Fruit fly (Drosophila melanogaster) whole organism, embryonic: Measurements from ENCODE around the gene CG41128.

ENCODE experiments used
- ATbp ChIP-seq: fragments of 200-800 bp; sonication (Bioruptor generic); optimal IDR thresholded peaks from 2 replicates; lab custom pipeline; 2017; ENCODE audit warnings: missing biosample characterization, mild to moderate bottlenecking, missing genetic modification characterization, missing genetic modification reagents
- Ada2b ChIP-seq: fragments of 200-800 bp; sonication (Bioruptor generic); IDR thresholded peaks from 2 replicates; pipeline ENCODE4 v1.3.6; 2022; ENCODE audit warnings: missing biosample characterization, missing genetic modification characterization
- Adf1 ChIP-seq: fragments of 200-800 bp; sonication (Bioruptor generic); IDR thresholded peaks from 2 replicates; pipeline ENCODE4 v1.3.6; 2022; ENCODE audit warnings: missing biosample characterization, missing genetic modification characterization
- CG10147 ChIP-seq: fragments of 200-800 bp; sonication (Bioruptor generic); optimal IDR thresholded peaks from 2 replicates; lab custom pipeline; 2019; ENCODE audit warnings: missing biosample characterization, mild to moderate bottlenecking, missing genetic modification characterization, moderate library complexity
- CG10267 ChIP-seq: fragments of 200-800 bp; sonication (Bioruptor generic); optimal IDR thresholded peaks from 2 replicates; lab custom pipeline; 2018; ENCODE audit warnings: missing biosample characterization, mild to moderate bottlenecking, missing genetic modification characterization, moderate library complexity
- CG10654 ChIP-seq: fragments of 200-800 bp; sonication (Bioruptor generic); optimal IDR thresholded peaks from 2 replicates; lab custom pipeline; 2016; ENCODE audit warnings: missing biosample characterization, missing genetic modification characterization
- CG12071 ChIP-seq: fragments of 200-800 bp; sonication (Bioruptor generic); optimal IDR thresholded peaks from 3 replicates; lab custom pipeline; 2018; ENCODE audit warnings: missing biosample characterization, mild to moderate bottlenecking, missing genetic modification characterization
- CG12155 ChIP-seq: fragments of 200-800 bp; sonication (Bioruptor generic); optimal IDR thresholded peaks from 3 replicates; lab custom pipeline; 2016; ENCODE audit warnings: missing biosample characterization, missing genetic modification characterization
- CG12769 ChIP-seq: fragments of 200-800 bp; sonication (Bioruptor generic); optimal IDR thresholded peaks from 2 replicates; lab custom pipeline; 2019; ENCODE audit warnings: missing biosample characterization, mild to moderate bottlenecking, missing genetic modification characterization, moderate library complexity
- CG14441 ChIP-seq: fragments of 200-800 bp; sonication (Bioruptor generic); IDR thresholded peaks from 2 replicates; pipeline ENCODE4 v1.3.6; 2022; ENCODE audit warnings: missing biosample characterization, missing genetic modification characterization
- CG16863 ChIP-seq: fragments of 200-800 bp; sonication (Bioruptor generic); optimal IDR thresholded peaks from 3 replicates; lab custom pipeline; 2016; ENCODE audit warnings: missing biosample characterization, missing genetic modification characterization
- CG17359 ChIP-seq: fragments of 200-800 bp; sonication (Bioruptor generic); optimal IDR thresholded peaks from 3 replicates; lab custom pipeline; 2018; ENCODE audit warnings: missing biosample characterization, mild to moderate bottlenecking, missing genetic modification characterization, moderate library complexity
- CG17802 ChIP-seq: fragments of 200-800 bp; sonication (Bioruptor generic); optimal IDR thresholded peaks from 2 replicates; lab custom pipeline; 2018; ENCODE audit warnings: missing biosample characterization, mild to moderate bottlenecking, missing genetic modification characterization, moderate library complexity
- CG18011 ChIP-seq: fragments of 200-800 bp; sonication (Bioruptor generic); optimal IDR thresholded peaks from 2 replicates; lab custom pipeline; 2017; ENCODE audit warnings: missing biosample characterization, missing genetic modification characterization, mild to moderate bottlenecking, moderate library complexity, missing genotype
- CG33213 ChIP-seq: fragments of 200-800 bp; sonication (Bioruptor generic); optimal IDR thresholded peaks from 3 replicates; lab custom pipeline; 2016; ENCODE audit warnings: missing biosample characterization, missing genetic modification characterization
- CG3995 ChIP-seq: fragments of 200-800 bp; sonication (Bioruptor generic); optimal IDR thresholded peaks from 3 replicates; lab custom pipeline; 2016; ENCODE audit warnings: missing biosample characterization, missing genetic modification characterization
- CG4282 ChIP-seq: fragments of 200-800 bp; sonication (Bioruptor generic); optimal IDR thresholded peaks from 2 replicates; lab custom pipeline; 2016; ENCODE audit warnings: missing biosample characterization, missing genetic modification characterization
- CG4424 ChIP-seq: fragments of 200-800 bp; sonication (Bioruptor generic); optimal IDR thresholded peaks from 3 replicates; lab custom pipeline; 2016; ENCODE audit warnings: missing biosample characterization, missing genetic modification characterization
- CG4730 ChIP-seq: fragments of 200-800 bp; sonication (Bioruptor generic); IDR thresholded peaks from 2 replicates; pipeline ENCODE4 v1.3.6; 2022; ENCODE audit warnings: missing biosample characterization, missing genetic modification characterization
- CG5245 ChIP-seq: fragments of 200-800 bp; sonication (Bioruptor generic); optimal IDR thresholded peaks from 3 replicates; lab custom pipeline; 2016; ENCODE audit warnings: missing biosample characterization, missing genetic modification characterization
- CG7372 ChIP-seq: fragments of 200-800 bp; sonication (Bioruptor generic); IDR thresholded peaks from 2 replicates; pipeline ENCODE4 v1.3.6; 2022; ENCODE audit warnings: missing biosample characterization, missing genetic modification characterization
- CG8359 ChIP-seq: fragments of 200-800 bp; sonication (Bioruptor generic); optimal IDR thresholded peaks from 2 replicates; lab custom pipeline; 2017; ENCODE audit warnings: missing biosample characterization, mild to moderate bottlenecking, missing genetic modification characterization, borderline replicate concordance
- CoRest ChIP-seq: fragments of 200-800 bp; sonication (Bioruptor generic); optimal IDR thresholded peaks from 3 replicates; lab custom pipeline; 2018; ENCODE audit warnings: missing biosample characterization, mild to moderate bottlenecking, missing genetic modification characterization, moderate library complexity
- E2f1 ChIP-seq: fragments of 200-800 bp; sonication (Bioruptor generic); IDR thresholded peaks from 2 replicates; pipeline ENCODE4 v1.3.6; 2022; ENCODE audit warnings: missing biosample characterization, missing genetic modification characterization
- HLH3B ChIP-seq: fragments of 200-800 bp; sonication (Bioruptor generic); IDR thresholded peaks from 2 replicates; pipeline ENCODE4 v1.3.6; 2022; ENCODE audit warnings: missing biosample characterization, missing genetic modification characterization
- Hr51 ChIP-seq, 2 experiments: fragments of 200-800 bp; sonication (Bioruptor generic); optimal IDR thresholded peaks; 2 replicates in 1 of 2; 3 replicates in 1 of 2; lab custom pipeline; 2016 to 2018; ENCODE audit warnings: missing biosample characterization in 2 of 2, missing genetic modification characterization in 2 of 2, mild to moderate bottlenecking in 1 of 2, moderate library complexity in 1 of 2
- Hr78 ChIP-seq, 2 experiments: fragments of 200-800 bp in 1 of 2; fragments of >200 bp in 1 of 2; sonication (Bioruptor generic) in 1 of 2; optimal IDR thresholded peaks; 2 replicates each; lab custom pipeline; 2017 to 2019; ENCODE audit warnings: missing biosample characterization in 2 of 2, missing genetic modification characterization in 2 of 2, mild to moderate bottlenecking in 1 of 2, moderate library complexity in 1 of 2
- Jarid2 ChIP-seq: fragments of 200-800 bp; sonication (Bioruptor generic); optimal IDR thresholded peaks from 3 replicates; lab custom pipeline; 2017; ENCODE audit warnings: mild to moderate bottlenecking, missing biosample characterization, missing genetic modification reagents, missing genetic modification characterization
- Lhr ChIP-seq: fragments of 200-800 bp; sonication (Bioruptor generic); optimal IDR thresholded peaks from 3 replicates; lab custom pipeline; 2017; ENCODE audit warnings: mild to moderate bottlenecking, missing biosample characterization, missing genetic modification reagents, missing genetic modification characterization
- Mrtf ChIP-seq: fragments of 200-800 bp; sonication (Bioruptor generic); IDR thresholded peaks from 3 replicates; pipeline ENCODE4 v1.3.6; 2022; ENCODE audit warnings: missing biosample characterization, missing genetic modification characterization
- PHDP ChIP-seq: fragments of 200-800 bp; sonication (Bioruptor generic); optimal IDR thresholded peaks from 3 replicates; lab custom pipeline; 2018; ENCODE audit warnings: missing biosample characterization, mild to moderate bottlenecking, missing genetic modification characterization, moderate library complexity
- Sry-δ ChIP-seq: fragments of 200-800 bp; sonication (Bioruptor generic); optimal IDR thresholded peaks from 2 replicates; lab custom pipeline; 2016; ENCODE audit warnings: missing biosample characterization, missing genetic modification characterization
- Ssrp ChIP-seq: fragments of 200-800 bp; sonication (Bioruptor generic); optimal IDR thresholded peaks from 2 replicates; lab custom pipeline; 2018; ENCODE audit warnings: missing biosample characterization, mild to moderate bottlenecking, missing genetic modification characterization, moderate library complexity
- Tbp ChIP-seq: fragments of >200 bp; optimal IDR thresholded peaks from 2 replicates; lab custom pipeline; 2018; ENCODE audit warnings: missing biosample characterization, missing genetic modification characterization
- bigmax ChIP-seq: fragments of 200-800 bp; sonication (Bioruptor generic); optimal IDR thresholded peaks from 2 replicates; lab custom pipeline; 2018; ENCODE audit warnings: missing biosample characterization, mild to moderate bottlenecking, missing genetic modification characterization
- caup ChIP-seq: fragments of 200-800 bp; sonication (Bioruptor generic); optimal IDR thresholded peaks from 3 replicates; lab custom pipeline; 2017; ENCODE audit warnings: missing biosample characterization, mild to moderate bottlenecking, missing genetic modification characterization, moderate library complexity; ENCODE audit not compliant: severe bottlenecking
- dm ChIP-seq: fragments of 200-800 bp; sonication (Bioruptor generic); optimal IDR thresholded peaks from 3 replicates; lab custom pipeline; 2016; ENCODE audit warnings: missing biosample characterization, missing genetic modification characterization
- gsb-n ChIP-seq: fragments of 200-800 bp; sonication (Bioruptor generic); optimal IDR thresholded peaks from 3 replicates; lab custom pipeline; 2018; ENCODE audit warnings: missing biosample characterization, mild to moderate bottlenecking, missing genetic modification characterization
- her ChIP-seq: fragments of 200-800 bp; sonication (Bioruptor generic); optimal IDR thresholded peaks from 2 replicates; lab custom pipeline; 2016; ENCODE audit warnings: missing biosample characterization, missing genetic modification characterization
- jing ChIP-seq: fragments of 200-800 bp; sonication (Bioruptor generic); optimal IDR thresholded peaks from 2 replicates; lab custom pipeline; 2018; ENCODE audit warnings: missing biosample characterization, mild to moderate bottlenecking, missing genetic modification characterization
- lab ChIP-seq: fragments of 200-800 bp; sonication (Bioruptor generic); optimal IDR thresholded peaks from 3 replicates; lab custom pipeline; 2017; ENCODE audit warnings: missing biosample characterization, missing genetic modification characterization, mild to moderate bottlenecking, moderate library complexity, missing genetic modification reagents
- lmd ChIP-seq: fragments of 200-800 bp; sonication (Bioruptor generic); IDR thresholded peaks from 2 replicates; pipeline ENCODE4 v1.3.6; 2022; ENCODE audit warnings: missing biosample characterization, missing genetic modification characterization
- luna ChIP-seq: fragments of 200-800 bp; sonication (Bioruptor generic); optimal IDR thresholded peaks from 2 replicates; lab custom pipeline; 2016; ENCODE audit warnings: missing biosample characterization, missing genetic modification characterization
- phol ChIP-seq: fragments of 200-800 bp; sonication (Bioruptor generic); optimal IDR thresholded peaks from 3 replicates; lab custom pipeline; 2018; ENCODE audit warnings: missing biosample characterization, mild to moderate bottlenecking, missing genetic modification characterization, moderate library complexity
- row ChIP-seq: fragments of 200-800 bp; sonication (Bioruptor generic); IDR thresholded peaks from 3 replicates; pipeline ENCODE4 v1.3.6; 2022; ENCODE audit warnings: missing biosample characterization, missing genetic modification characterization
- sens ChIP-seq: fragments of 200-800 bp; sonication (Bioruptor generic); peaks from one replicate; lab custom pipeline; 2016; ENCODE audit warnings: missing biosample characterization, missing genetic modification characterization
- tgo ChIP-seq: fragments of 200-800 bp; sonication (Bioruptor generic); IDR thresholded peaks from 3 replicates; pipeline ENCODE4 v1.3.6; 2022; ENCODE audit warnings: missing biosample characterization, missing genetic modification characterization
- unpg ChIP-seq: fragments of 200-800 bp; sonication (Bioruptor generic); optimal IDR thresholded peaks from 3 replicates; lab custom pipeline; 2018; ENCODE audit warnings: missing biosample characterization, mild to moderate bottlenecking, missing genetic modification characterization, moderate library complexity
- yki ChIP-seq: fragments of >200 bp; optimal IDR thresholded peaks from 3 replicates; lab custom pipeline; 2018
- zen2 ChIP-seq: fragments of 200-800 bp; sonication (Bioruptor generic); IDR thresholded peaks from 3 replicates; pipeline ENCODE4 v1.3.6; 2022; ENCODE audit warnings: missing biosample characterization, missing genetic modification characterization; ENCODE audit not compliant: partially characterized antibody

CG41128 gene

DNA sequence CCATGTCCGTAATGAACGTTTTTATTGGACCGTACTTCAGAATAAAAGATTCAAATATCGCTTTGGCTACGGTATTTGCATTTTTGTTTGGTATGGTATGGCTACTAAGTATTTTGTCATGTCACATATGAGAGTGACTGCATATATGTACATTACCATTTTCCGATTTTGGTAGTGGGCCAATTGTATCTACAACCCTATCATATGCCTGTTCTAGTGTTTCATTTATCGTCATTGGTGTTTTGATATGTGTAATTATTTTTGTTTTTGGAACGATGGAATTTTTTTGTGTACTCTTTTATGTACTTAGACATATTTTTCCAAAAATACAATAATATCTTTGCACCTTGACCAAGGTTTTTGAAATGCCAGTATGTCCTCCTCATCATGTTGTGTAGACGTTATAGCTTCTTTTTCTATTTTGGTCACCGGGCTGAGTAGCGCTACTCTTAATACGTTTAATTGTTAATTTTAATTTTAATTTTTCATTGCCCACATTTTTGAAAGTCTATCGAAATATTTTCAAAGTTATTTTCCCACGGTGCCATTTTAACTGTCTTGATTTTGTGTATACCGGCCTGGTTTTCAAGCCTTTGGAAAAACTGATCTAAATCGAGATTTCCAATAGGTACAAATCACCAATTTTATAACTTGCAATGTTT lies 39.6 kb downstream of the CG41128 start (continued):
- TF ChIP-seq CG7372 (GFP tag; lab: Robert Waterston, UW) (no peak), CG14441 (GFP tag; lab: Robert Waterston, UW) (no peak), E2f1 (GFP tag; lab: Robert Waterston, UW) (no peak), CG12769 (tag; lab: Kevin White, UChicago) (no peak), tgo (GFP tag; lab: Robert Waterston, UW) (no peak), CG17802 (tag; lab: Kevin White, UChicago) (peak; percentile 99), CG10147 (GFP tag; lab: Kevin White, UChicago) (no peak), Tbp (GFP tag; lab: Kevin White, UChicago) (no peak), CG17359 (tag; lab: Kevin White, UChicago) (no peak), her (GFP tag; lab: Kevin White, UChicago) (no peak), CG10267 (tag; lab: Kevin White, UChicago) (no peak), sens (GFP tag; lab: Kevin White, UChicago) (peak; percentile 64), CG8359 (GFP tag; lab: Kevin White, UChicago) (no peak), Jarid2 (GFP tag; lab: Kevin White, UChicago) (no peak), caup (GFP tag; lab: Kevin White, UChicago) (no peak), CG10654 (no peak), Hr51 (GFP tag; optimal IDR thresholded peaks at IDR 0.05; lab: Kevin White, UChicago) (no peak), PHDP (no peak), Sry-δ (GFP tag; lab: Kevin White, UChicago) (no peak), dm (GFP tag; lab: Kevin White, UChicago) (no peak), lab (no peak), HLH3B (no peak), Hr78 (GFP tag; optimal IDR thresholded peaks at IDR 0.05; lab: Kevin White, UChicago) (no peak), ATbp (GFP tag; lab: Kevin White, UChicago) (no peak), CG18011 (no peak), CG4730 (GFP tag; lab: Robert Waterston, UW) (no peak), lmd (GFP tag; lab: Robert Waterston, UW) (no peak), yki (lab: Kevin White, UChicago) (no peak), CG16863 (GFP tag; lab: Kevin White, UChicago) (no peak), CG12071 (GFP tag; lab: Kevin White, UChicago) (no peak), Lhr (GFP tag; lab: Kevin White, UChicago) (peak; percentile 82), CG33213 (GFP tag; lab: Kevin White, UChicago) (peak; percentile 14), zen2 (GFP tag; lab: Robert Waterston, UW) (no peak), luna (GFP tag; lab: Kevin White, UChicago) (no peak), CG5245 (no peak), phol (peak; percentile 37), gsb-n (tag; lab: Kevin White, UChicago) (no peak), Adf1 (GFP tag; lab: Robert Waterston, UW) (no peak), unpg (no peak), CG4424 (GFP tag; lab: Kevin White, UChicago) (no peak), bigmax (GFP tag; lab: Kevin White, UChicago) (no peak), Ada2b (GFP tag; lab: Robert Waterston, UW) (no peak), CG12155 (GFP tag; lab: Kevin White, UChicago) (no peak), Mrtf (GFP tag; lab: Robert Waterston, UW) (no peak), Ssrp (tag; lab: Kevin White, UChicago) (no peak), jing (GFP tag; lab: Kevin White, UChicago) (no peak), CoRest (tag; lab: Kevin White, UChicago) (peak; percentile 14), CG4282 (GFP tag; lab: Kevin White, UChicago) (no peak), row (GFP tag; lab: Robert Waterston, UW) (peak; percentile 72; the same call in 2 of the 3 replicates), CG3995 (peak; percentile 36)
